Fruit fly (Drosophila melanogaster) whole organism, wandering third instar larva: ENCODE results near the gene Pus1.
A peak's percentile ranks its signal among the peaks of the same experiment; 100 is the strongest.

Experiments used
- Abd-B ChIP-seq: fragments of >200 bp; optimal IDR thresholded peaks from 2 replicates; lab custom pipeline; 2017; ENCODE audit warnings: missing biosample characterization, missing genetic modification characterization
- CG32264 ChIP-seq: fragments of 200-800 bp; sonication (Bioruptor generic); optimal IDR thresholded peaks from 2 replicates; lab custom pipeline; 2016; ENCODE audit warnings: missing biosample characterization, missing genetic modification characterization
- CG9705 ChIP-seq: fragments of 200-800 bp; sonication (Bioruptor generic); optimal IDR thresholded peaks from 2 replicates; lab custom pipeline; 2018; ENCODE audit warnings: missing biosample characterization, mild to moderate bottlenecking, missing genetic modification characterization
- CrebA ChIP-seq: fragments of 200-800 bp; sonication (Bioruptor generic); optimal IDR thresholded peaks from 2 replicates; lab custom pipeline; 2016; ENCODE audit warnings: missing biosample characterization, mild to moderate bottlenecking, missing genetic modification characterization, borderline replicate concordance
- Dfd ChIP-seq: fragments of >200 bp; optimal IDR thresholded peaks from 2 replicates; lab custom pipeline; 2017; ENCODE audit warnings: missing biosample characterization, missing genetic modification characterization
- Dif ChIP-seq: fragments of 200-275, 200-300 bp; sonication (Bioruptor generic); optimal IDR thresholded peaks from 2 replicates; lab custom pipeline; 2018; ENCODE audit warnings: missing biosample characterization, missing genetic modification characterization; ENCODE audit not compliant: partially characterized antibody
- GATAd ChIP-seq: sonication (Bioruptor generic); optimal IDR thresholded peaks from 2 replicates; lab custom pipeline; 2016; ENCODE audit warnings: missing biosample characterization, missing genetic modification characterization
- HLH106 ChIP-seq: fragments of 200-800 bp; optimal IDR thresholded peaks from 3 replicates; lab custom pipeline; 2019; ENCODE audit warnings: missing biosample characterization, mild to moderate bottlenecking, missing genetic modification characterization, moderate library complexity
- Hnf4 ChIP-seq: fragments of 200-800 bp; sonication (Bioruptor generic); optimal IDR thresholded peaks from 2 replicates; lab custom pipeline; 2016; ENCODE audit warnings: missing biosample characterization, mild to moderate bottlenecking, missing genetic modification characterization
- Hr78 ChIP-seq: fragments of >200 bp; optimal IDR thresholded peaks from 2 replicates; lab custom pipeline; 2017; ENCODE audit warnings: missing biosample characterization, missing genetic modification characterization
- Hr83 ChIP-seq: fragments of 200-300 bp; sonication (Bioruptor generic); optimal IDR thresholded peaks from 2 replicates; lab custom pipeline; 2016; ENCODE audit warnings: missing biosample characterization, mild to moderate bottlenecking, missing genetic modification characterization, moderate library complexity; ENCODE audit not compliant: poor library complexity, severe bottlenecking
- Jra ChIP-seq: sonication (Bioruptor generic); optimal IDR thresholded peaks from 2 replicates; lab custom pipeline; 2016; ENCODE audit warnings: missing biosample characterization, missing genetic modification characterization
- Mio ChIP-seq: sonication (Bioruptor generic); optimal IDR thresholded peaks from 2 replicates; lab custom pipeline; 2016; ENCODE audit warnings: missing biosample characterization, missing genetic modification characterization
- Myc ChIP-seq: fragments of >200 bp; optimal IDR thresholded peaks from 2 replicates; lab custom pipeline; 2017
- N ChIP-seq: fragments of >200 bp; optimal IDR thresholded peaks from 2 replicates; lab custom pipeline; 2018; ENCODE audit warnings: missing biosample characterization, missing external identifiers, missing genetic modification characterization
- OdsH ChIP-seq: fragments of 200-800 bp; sonication (Bioruptor generic); optimal IDR thresholded peaks from 2 replicates; lab custom pipeline; 2016; ENCODE audit warnings: missing biosample characterization, mild to moderate bottlenecking, missing genetic modification characterization
- Rel ChIP-seq, 2 experiments: fragments of 200-800 bp; sonication (Bioruptor generic) in 1 of 2; optimal IDR thresholded peaks; 2 replicates in 1 of 2; 3 replicates in 1 of 2; lab custom pipeline; 2016 to 2019; ENCODE audit warnings: mild to moderate bottlenecking in 2 of 2, missing biosample characterization in 2 of 2, missing genetic modification characterization in 2 of 2, moderate library complexity in 1 of 2
- Sp1 ChIP-seq: fragments of 200-800 bp; sonication (Bioruptor generic); optimal IDR thresholded peaks from 3 replicates; lab custom pipeline; 2019; ENCODE audit warnings: missing biosample characterization, mild to moderate bottlenecking, missing genetic modification characterization, moderate library complexity
- Vsx2 ChIP-seq: fragments of 200-300, 225-300 bp; sonication (Bioruptor generic); optimal IDR thresholded peaks from 2 replicates; lab custom pipeline; 2018; ENCODE audit warnings: missing biosample characterization, missing genetic modification characterization; ENCODE audit not compliant: partially characterized antibody
- br ChIP-seq: fragments of 200-800 bp; sonication (Bioruptor generic); optimal IDR thresholded peaks from 2 replicates; lab custom pipeline; 2016; ENCODE audit warnings: missing biosample characterization, missing genetic modification characterization
- brk ChIP-seq: fragments of 200-800 bp; sonication (Bioruptor generic); optimal IDR thresholded peaks from 2 replicates; lab custom pipeline; 2016; ENCODE audit warnings: missing biosample characterization, mild to moderate bottlenecking, missing genetic modification characterization
- dl ChIP-seq, 2 experiments: fragments of 175-275, 200-275 bp in 1 of 2; fragments of 200-275 bp in 1 of 2; sonication (Bioruptor generic); optimal IDR thresholded peaks; lab custom pipeline; 2018; ENCODE audit warnings: mild to moderate bottlenecking in 2 of 2, missing biosample characterization in 2 of 2, missing genetic modification characterization in 2 of 2, moderate library complexity in 2 of 2; ENCODE audit not compliant: partially characterized antibody in 2 of 2, insufficient read depth in 1 of 2
- dmrt93B ChIP-seq: fragments of 200-800 bp; sonication (Bioruptor generic); optimal IDR thresholded peaks from 2 replicates; lab custom pipeline; 2018; ENCODE audit warnings: missing biosample characterization, mild to moderate bottlenecking, missing genetic modification characterization
- dsf ChIP-seq: sonication (Bioruptor generic); optimal IDR thresholded peaks from 2 replicates; lab custom pipeline; 2016; ENCODE audit warnings: missing biosample characterization, missing genetic modification characterization, borderline replicate concordance
- ey ChIP-seq: fragments of 200-800 bp; sonication (Bioruptor generic); optimal IDR thresholded peaks from 2 replicates; lab custom pipeline; 2016; ENCODE audit warnings: missing biosample characterization, missing genetic modification characterization
- foxo ChIP-seq, 2 experiments: fragments of 200-800 bp; sonication (Bioruptor generic); optimal IDR thresholded peaks; 2 replicates in 1 of 2; 3 replicates in 1 of 2; lab custom pipeline; 2016 to 2017; ENCODE audit warnings: missing biosample characterization in 2 of 2, missing genetic modification characterization in 2 of 2
- fru ChIP-seq: fragments of 200-800 bp; sonication (Bioruptor generic); optimal IDR thresholded peaks from 3 replicates; lab custom pipeline; 2016; ENCODE audit warnings: missing biosample characterization, mild to moderate bottlenecking, missing genetic modification characterization
- h ChIP-seq: fragments of 200-800 bp; sonication (Bioruptor generic); optimal IDR thresholded peaks from 3 replicates; lab custom pipeline; 2016; ENCODE audit warnings: missing biosample characterization, mild to moderate bottlenecking, missing genetic modification characterization
- jim ChIP-seq: fragments of 175-275, 200-325 bp; sonication (Bioruptor generic); optimal IDR thresholded peaks from 2 replicates; lab custom pipeline; 2016; ENCODE audit warnings: missing biosample characterization, mild to moderate bottlenecking, missing genetic modification characterization
- lola ChIP-seq: fragments of >200 bp; optimal IDR thresholded peaks from 2 replicates; lab custom pipeline; 2017; ENCODE audit warnings: missing biosample characterization, missing genetic modification characterization
- pan ChIP-seq: fragments of >200 bp; optimal IDR thresholded peaks from 2 replicates; lab custom pipeline; 2017
- psq ChIP-seq: fragments of 200-800 bp; sonication (Bioruptor generic); optimal IDR thresholded peaks from 3 replicates; lab custom pipeline; 2017; ENCODE audit warnings: missing biosample characterization, mild to moderate bottlenecking, missing genetic modification characterization, moderate library complexity
- rgr ChIP-seq: fragments of 200-800 bp; sonication (Bioruptor generic); optimal IDR thresholded peaks from 3 replicates; lab custom pipeline; 2016; ENCODE audit warnings: missing biosample characterization, mild to moderate bottlenecking, missing genetic modification characterization
- sage ChIP-seq: fragments of 200-800 bp; sonication (Bioruptor generic); optimal IDR thresholded peaks from 2 replicates; lab custom pipeline; 2016; ENCODE audit warnings: missing biosample characterization, mild to moderate bottlenecking, missing genetic modification characterization
- sv ChIP-seq: fragments of 200-800 bp; sonication (Bioruptor generic); optimal IDR thresholded peaks from 3 replicates; lab custom pipeline; 2016; ENCODE audit warnings: missing biosample characterization, missing genetic modification characterization
- tai ChIP-seq: sonication (Bioruptor generic); optimal IDR thresholded peaks from 2 replicates; lab custom pipeline; 2016; ENCODE audit warnings: missing biosample characterization, missing genetic modification characterization
- usp ChIP-seq: fragments of >200 bp; optimal IDR thresholded peaks from 2 replicates; lab custom pipeline; 2017; ENCODE audit warnings: missing biosample characterization, missing genetic modification characterization
- woc ChIP-seq: sonication (Bioruptor generic); optimal IDR thresholded peaks from 2 replicates; lab custom pipeline; 2016; ENCODE audit warnings: missing biosample characterization, mild to moderate bottlenecking, missing genetic modification characterization

The Pus1 gene

DNA sequence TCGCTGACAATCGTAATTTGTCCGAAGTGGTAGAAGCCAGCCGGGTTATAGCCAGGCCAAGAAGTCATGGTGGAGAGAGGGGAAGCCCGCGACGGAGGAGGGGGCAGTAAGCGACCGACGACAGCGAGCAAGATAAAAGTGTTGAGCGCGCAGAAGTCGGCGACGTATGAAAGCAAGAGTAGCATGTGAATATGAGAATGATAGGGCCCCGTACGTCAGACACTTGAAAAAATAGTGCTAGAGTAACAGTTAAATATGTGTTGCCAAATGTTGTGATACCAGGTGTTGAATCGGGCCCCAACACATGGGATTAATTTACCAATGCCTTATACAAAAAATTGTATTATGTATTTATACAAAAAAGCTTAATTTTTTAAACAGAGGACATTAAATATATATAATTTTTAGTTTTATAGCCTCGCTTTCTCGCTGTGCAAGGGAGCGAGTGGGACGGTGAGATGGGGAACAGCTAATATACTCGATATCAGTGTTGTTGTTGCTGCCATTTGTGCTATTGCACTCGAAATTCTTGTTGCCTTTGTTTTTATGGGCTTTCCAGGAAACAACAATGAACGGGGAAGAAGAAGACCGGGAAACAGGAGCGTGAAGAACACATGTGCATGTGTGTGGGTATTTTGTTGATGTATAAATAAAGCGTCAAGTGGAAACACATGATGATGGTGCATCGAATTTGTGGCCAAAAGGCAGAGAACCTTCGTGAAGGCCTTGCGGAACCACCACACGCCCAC is 42.4 kb downstream of the Pus1 start:
- TF ChIP-seq Vsx2 (GFP tag; lab: Kevin White, UChicago) (no peak), Hnf4 (GFP tag; lab: Kevin White, UChicago) (peak; percentile 56), Abd-B (no peak), Hr83 (GFP tag; lab: Kevin White, UChicago) (peak; percentile 61), Jra (GFP tag; lab: Kevin White, UChicago) (no peak), Mio (GFP tag; lab: Kevin White, UChicago) (no peak), N (GFP tag; lab: Kevin White, UChicago) (no peak), rgr (GFP tag; lab: Kevin White, UChicago) (peak; percentile 89), pan (no peak), psq (GFP tag; lab: Kevin White, UChicago) (peak; percentile 84), h (GFP tag; lab: Kevin White, UChicago) (peak; percentile 86), Myc (lab: Kevin White, UChicago) (no peak), fru (GFP tag; lab: Kevin White, UChicago) (peak; percentile 72), HLH106 (tag; lab: Kevin White, UChicago) (peak; percentile 86), usp (GFP tag; lab: Kevin White, UChicago) (no peak), woc (GFP tag; lab: Kevin White, UChicago) (peak; percentile 37), Hr78 (GFP tag; lab: Kevin White, UChicago) (no peak), tai (GFP tag; lab: Kevin White, UChicago) (no peak), br (peak; percentile 76), brk (GFP tag; lab: Kevin White, UChicago) (peak; percentile 74), Dfd (GFP tag; lab: Kevin White, UChicago) (no peak), dl (GFP tag; optimal IDR thresholded peaks at IDR 0.05; lab: Kevin White, UChicago; ENCODE audit: insufficient read depth in 1 of 2, partially characterized antibody in 2 of 2) (no peak), CG32264 (GFP tag; lab: Kevin White, UChicago) (no peak), OdsH (GFP tag; lab: Kevin White, UChicago) (peak; percentile 85), dmrt93B (GFP tag; lab: Kevin White, UChicago) (peak; percentile 63), lola (GFP tag; lab: Kevin White, UChicago) (no peak), foxo (GFP tag; optimal IDR thresholded peaks at IDR 0.05; lab: Kevin White, UChicago) (peak in 1 of 2 experiments; percentile 82), ey (GFP tag; lab: Kevin White, UChicago) (peak; percentile 79), CrebA (GFP tag; lab: Kevin White, UChicago) (no peak), jim (no peak), GATAd (GFP tag; lab: Kevin White, UChicago) (no peak), Rel (GFP tag; optimal IDR thresholded peaks at IDR 0.05; lab: Kevin White, UChicago) (peak; percentile 62), Rel (tag; optimal IDR thresholded peaks at IDR 0.05; lab: Kevin White, UChicago) (peak; percentile 70), CG9705 (peak; percentile 55), dsf (GFP tag; lab: Kevin White, UChicago) (peak; percentile 9), sage (peak; percentile 79), Sp1 (GFP tag; lab: Kevin White, UChicago) (peak; percentile 82), Dif (no peak), sv (GFP tag; lab: Kevin White, UChicago) (peak; percentile 58)
